Worm (Caenorhabditis elegans) whole organism, early embryonic: ENCODE measurements around the gene fbxb-104.

Source experiments
- B0310.2 ChIP-seq: sonication (generic microtip); optimal IDR thresholded peaks from 2 replicates; lab custom pipeline; 2016; ENCODE audit warnings: mild to moderate bottlenecking, missing genetic modification characterization, missing compliant biosample characterization
- ama-1 ChIP-seq: fragments of 150-350 bp; optimal IDR thresholded peaks from 2 replicates; lab custom pipeline; 2014
- ets-7 ChIP-seq: sonication (generic microtip); optimal IDR thresholded peaks from 2 replicates; lab custom pipeline; 2016; ENCODE audit warnings: missing genotype, missing genetic modification characterization, missing compliant biosample characterization
- hmbx-1 ChIP-seq: sonication (generic microtip); optimal IDR thresholded peaks from 2 replicates; lab custom pipeline; 2016; ENCODE audit warnings: mild to moderate bottlenecking, missing genetic modification characterization, missing compliant biosample characterization
- hnd-1 ChIP-seq: sonication (generic microtip); optimal IDR thresholded peaks from 2 replicates; lab custom pipeline; 2016; ENCODE audit warnings: missing genetic modification characterization, missing compliant biosample characterization
- scrt-1 ChIP-seq: fragments of 200-800 bp; sonication (Bioruptor generic); IDR thresholded peaks from 2 replicates; pipeline ENCODE4 v1.3.6; 2022; ENCODE audit warnings: missing genetic modification characterization, missing compliant biosample characterization

DNA sequence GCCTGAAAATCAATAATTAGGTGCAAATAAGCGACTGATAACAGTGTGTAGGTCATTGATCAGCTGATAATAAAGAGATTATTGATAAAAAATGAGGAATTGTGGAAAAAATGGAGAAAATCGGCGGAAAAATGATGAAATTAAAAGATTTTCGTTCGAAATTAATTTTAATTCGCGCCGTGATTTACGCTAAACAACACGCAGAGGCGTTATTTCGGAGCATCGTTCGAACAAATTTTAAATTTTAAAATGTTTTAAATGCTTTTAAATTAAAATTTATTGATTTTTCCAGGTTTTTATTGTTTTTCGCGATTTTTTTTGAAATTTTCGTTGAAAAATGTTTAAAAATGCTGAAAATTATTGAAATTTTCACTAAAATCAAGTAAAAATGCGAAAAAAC is 22.3 kb upstream of the fbxb-104 start, which contains the start of gene Y49F6B.9:
- TF ChIP-seq hmbx-1 (tag; lab: Kevin White, UChicago): no peak
- no peak for TF ChIP-seq hnd-1 (tag; lab: Kevin White, UChicago)
- no peak for TF ChIP-seq scrt-1 (GFP tag; lab: Robert Waterston, UW)
- no peak for TF ChIP-seq ama-1 (lab: Kevin White, UChicago)
- TF ChIP-seq ets-7: no peak
- TF ChIP-seq B0310.2 (tag; lab: Kevin White, UChicago): no peak
